Worm (Caenorhabditis elegans) whole organism, late embryonic: Measurements from ENCODE around the gene C26B2.8.

ENCODE experiments used
- C38D4.7 ChIP-seq: fragments of 200-800 bp; sonication (Bioruptor generic); optimal IDR thresholded peaks from 2 replicates; lab custom pipeline; 2018; ENCODE audit warnings: mild to moderate bottlenecking, missing genetic modification characterization, moderate library complexity, missing compliant biosample characterization
- K02D7.2 ChIP-seq: sonication (generic microtip); optimal IDR thresholded peaks from 2 replicates; lab custom pipeline; 2017; ENCODE audit warnings: mild to moderate bottlenecking, missing genetic modification characterization, missing compliant biosample characterization
- K09A11.1 ChIP-seq: sonication (generic microtip); optimal IDR thresholded peaks from 2 replicates; lab custom pipeline; 2017; ENCODE audit warnings: antibody characterized with exemption, mild to moderate bottlenecking, missing genetic modification characterization, missing compliant biosample characterization; ENCODE audit not compliant: insufficient read depth
- Y22D7AL.16 ChIP-seq: sonication (generic microtip); optimal IDR thresholded peaks from 2 replicates; lab custom pipeline; 2016; ENCODE audit warnings: missing genetic modification characterization, missing compliant biosample characterization
- ahr-1 ChIP-seq: sonication (generic microtip); optimal IDR thresholded peaks from 2 replicates; lab custom pipeline; 2016; ENCODE audit warnings: missing genetic modification characterization, missing compliant biosample characterization
- ceh-19 ChIP-seq: fragments of 200-800 bp; sonication (Bioruptor generic); optimal IDR thresholded peaks from 2 replicates; lab custom pipeline; 2018; ENCODE audit warnings: mild to moderate bottlenecking, missing genetic modification characterization, missing compliant biosample characterization
- ceh-2 ChIP-seq: sonication (generic microtip); optimal IDR thresholded peaks from 2 replicates; lab custom pipeline; 2016; ENCODE audit warnings: missing genotype, missing genetic modification characterization, missing compliant biosample characterization
- ceh-22 ChIP-seq: sonication (generic microtip); optimal IDR thresholded peaks from 2 replicates; lab custom pipeline; 2017; ENCODE audit warnings: missing biosample characterization, missing genetic modification characterization
- ceh-34 ChIP-seq: sonication (generic microtip); optimal IDR thresholded peaks from 2 replicates; lab custom pipeline; 2016; ENCODE audit warnings: mild to moderate bottlenecking, missing genetic modification characterization, missing compliant biosample characterization
- ceh-45 ChIP-seq: fragments of 200-800 bp; sonication (Bioruptor generic); IDR thresholded peaks from 2 replicates; pipeline ENCODE4 v1.3.6; 2022; ENCODE audit warnings: missing genetic modification reagents, missing genetic modification characterization, missing compliant biosample characterization
- ceh-48 ChIP-seq: sonication (generic microtip); optimal IDR thresholded peaks from 2 replicates; lab custom pipeline; 2016; ENCODE audit warnings: missing genetic modification characterization, inconsistent platforms, missing compliant biosample characterization
- ceh-6 ChIP-seq: fragments of 200-800 bp; sonication (Bioruptor generic); optimal IDR thresholded peaks from 2 replicates; lab custom pipeline; 2018; ENCODE audit warnings: mild to moderate bottlenecking, missing genetic modification characterization, missing compliant biosample characterization
- ceh-9 ChIP-seq: sonication (generic microtip); optimal IDR thresholded peaks from 2 replicates; lab custom pipeline; 2016; ENCODE audit warnings: mild to moderate bottlenecking, missing genetic modification characterization, inconsistent platforms, missing compliant biosample characterization
- dmd-4 ChIP-seq: sonication (generic microtip); optimal IDR thresholded peaks from 2 replicates; lab custom pipeline; 2016; ENCODE audit warnings: borderline replicate concordance, missing genetic modification characterization, missing compliant biosample characterization
- elt-2 ChIP-seq: sonication (generic microtip); optimal IDR thresholded peaks from 2 replicates; lab custom pipeline; 2016; ENCODE audit warnings: missing genetic modification reagents, missing genetic modification characterization, missing compliant biosample characterization
- elt-4 ChIP-seq: sonication (generic microtip); optimal IDR thresholded peaks from 2 replicates; lab custom pipeline; 2016; ENCODE audit warnings: missing genetic modification characterization, missing compliant biosample characterization
- fkh-6 ChIP-seq: sonication (generic microtip); optimal IDR thresholded peaks from 2 replicates; lab custom pipeline; 2016; ENCODE audit warnings: missing genetic modification characterization, missing compliant biosample characterization
- hlh-13 ChIP-seq: fragments of 200-800 bp; sonication (Bioruptor generic); optimal IDR thresholded peaks from 2 replicates; lab custom pipeline; 2018; ENCODE audit warnings: mild to moderate bottlenecking, missing genetic modification characterization, missing compliant biosample characterization
- hlh-30 ChIP-seq: sonication (generic microtip); optimal IDR thresholded peaks from 2 replicates; lab custom pipeline; 2017; ENCODE audit warnings: antibody characterized with exemption, missing genetic modification characterization, missing compliant biosample characterization; ENCODE audit not compliant: insufficient read depth
- lim-6 ChIP-seq: sonication (generic microtip); optimal IDR thresholded peaks from 2 replicates; lab custom pipeline; 2016; ENCODE audit warnings: missing genetic modification characterization, missing compliant biosample characterization
- madf-2 ChIP-seq: sonication (generic microtip); optimal IDR thresholded peaks from 2 replicates; lab custom pipeline; 2017; ENCODE audit warnings: missing genetic modification characterization, missing compliant biosample characterization
- mec-3 ChIP-seq: sonication (generic microtip); optimal IDR thresholded peaks from 2 replicates; lab custom pipeline; 2016; ENCODE audit warnings: borderline replicate concordance, missing genetic modification characterization, missing compliant biosample characterization
- nfya-1 ChIP-seq: sonication (generic microtip); optimal IDR thresholded peaks from 2 replicates; lab custom pipeline; 2017; ENCODE audit warnings: missing genetic modification characterization, mild to moderate bottlenecking, missing compliant biosample characterization, antibody characterized with exemption, moderate library complexity
- npax-4 ChIP-seq: sonication (generic microtip); optimal IDR thresholded peaks from 2 replicates; lab custom pipeline; 2016; ENCODE audit warnings: missing genetic modification characterization, missing compliant biosample characterization
- pag-3 ChIP-seq: sonication (generic microtip); optimal IDR thresholded peaks from 2 replicates; lab custom pipeline; 2016; ENCODE audit warnings: missing compliant biosample characterization, missing genetic modification characterization, borderline replicate concordance
- pat-9 ChIP-seq: fragments of 200-800 bp; sonication (Bioruptor generic); optimal IDR thresholded peaks from 2 replicates; lab custom pipeline; 2018; ENCODE audit warnings: mild to moderate bottlenecking, missing genetic modification characterization, moderate library complexity, missing compliant biosample characterization
- pha-2 ChIP-seq: sonication (generic microtip); optimal IDR thresholded peaks from 2 replicates; lab custom pipeline; 2017; ENCODE audit warnings: mild to moderate bottlenecking, missing genetic modification characterization, missing compliant biosample characterization
- pqm-1 ChIP-seq: sonication (generic microtip); optimal IDR thresholded peaks from 2 replicates; lab custom pipeline; 2016; ENCODE audit warnings: missing genetic modification characterization, missing compliant biosample characterization
- ref-2 ChIP-seq: sonication (generic microtip); optimal IDR thresholded peaks from 2 replicates; lab custom pipeline; 2016; ENCODE audit warnings: missing genetic modification characterization, missing compliant biosample characterization
- rnt-1 ChIP-seq: sonication (generic microtip); optimal IDR thresholded peaks from 2 replicates; lab custom pipeline; 2016; ENCODE audit warnings: missing genetic modification characterization, missing compliant biosample characterization
- sdc-2 ChIP-seq: sonication (generic microtip); optimal IDR thresholded peaks from 2 replicates; lab custom pipeline; 2016; ENCODE audit warnings: missing genotype, missing genetic modification characterization, missing compliant biosample characterization
- sox-2 ChIP-seq: fragments of 200-800 bp; sonication (Bioruptor generic); IDR thresholded peaks from 2 replicates; pipeline ENCODE4 v1.3.6; 2022; ENCODE audit warnings: missing genetic modification reagents, missing genetic modification characterization, missing compliant biosample characterization
- syd-9 ChIP-seq: sonication (generic microtip); optimal IDR thresholded peaks from 2 replicates; lab custom pipeline; 2016; ENCODE audit warnings: mild to moderate bottlenecking, missing genetic modification characterization, moderate library complexity, missing compliant biosample characterization
- tbx-2 ChIP-seq: sonication (generic microtip); optimal IDR thresholded peaks from 2 replicates; lab custom pipeline; 2016; ENCODE audit warnings: missing genetic modification characterization, missing compliant biosample characterization
- tbx-7 ChIP-seq: sonication (generic microtip); optimal IDR thresholded peaks from 2 replicates; lab custom pipeline; 2016; ENCODE audit warnings: missing genotype, missing genetic modification characterization, missing compliant biosample characterization
- unc-3 ChIP-seq, 2 experiments: fragments of 200-800 bp in 1 of 2; sonication (Bioruptor generic) in 1 of 2; sonication (generic microtip) in 1 of 2; conservative IDR thresholded peaks in 1 of 2; optimal IDR thresholded peaks in 1 of 2; 2 replicates each; pipeline versions ENCODE4 v1.3.6 to Lab custom; 2016 to 2022; ENCODE audit warnings: missing compliant biosample characterization in 2 of 2, missing genetic modification characterization in 2 of 2, missing genetic modification reagents in 1 of 2
- unc-42 ChIP-seq: sonication (generic microtip); optimal IDR thresholded peaks from 2 replicates; lab custom pipeline; 2016; ENCODE audit warnings: missing genotype, missing genetic modification characterization, missing compliant biosample characterization

The C26B2.8 gene

DNA sequence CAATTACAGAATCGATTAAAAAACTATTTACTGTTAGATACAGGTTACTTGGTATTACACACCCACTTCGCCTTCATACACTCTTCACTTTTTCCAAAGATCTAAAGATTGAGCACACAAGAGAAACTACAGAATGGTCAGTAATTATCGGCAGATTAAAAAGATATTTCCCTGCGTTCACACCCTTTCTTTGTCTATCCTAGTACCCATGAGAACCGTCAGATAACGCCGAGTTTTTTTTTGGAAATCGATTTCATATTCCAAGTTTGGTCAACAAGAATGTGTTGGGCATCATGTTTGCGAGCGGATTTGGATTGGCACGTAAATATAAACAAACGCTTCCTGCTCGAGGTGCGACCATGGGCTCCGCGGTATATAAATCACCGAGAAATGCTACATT, at the start of gene C26B2.8:
TSS of gene C26B2.8 (plus strand) at position 301 of the 400 bp plus-strand sequence.
- TF ChIP-seq tbx-2 (tag; lab: Kevin White, UChicago) (no peak), rnt-1 (tag; lab: Kevin White, UChicago) (no peak), mec-3 (no peak), ceh-2 (tag; lab: Kevin White, UChicago) (no peak), Y22D7AL.16 (tag; lab: Kevin White, UChicago) (no peak), npax-4 (tag; lab: Kevin White, UChicago) (no peak)

ce11 chrIV:7967006-7967405, 46.9 kb upstream of the C26B2.8 start, which contains the start of gene F57H12.5:
Gene F57H12.5 (plus strand): TSS chrIV:7967306.
- TF ChIP-seq ceh-22 (tag; lab: Kevin White, UChicago) (no peak), fkh-6 (no peak), tbx-7 (tag; lab: Kevin White, UChicago) (no peak), ceh-45 (GFP tag; lab: Robert Waterston, UW) (no peak), ceh-9 (tag; lab: Kevin White, UChicago) (no peak), sox-2 (GFP tag; lab: Robert Waterston, UW) (no peak), dmd-4 (tag; lab: Kevin White, UChicago) (no peak), syd-9 (no peak), ceh-19 (GFP tag; lab: Kevin White, UChicago) (no peak), pha-2 (no peak), madf-2 (tag; lab: Kevin White, UChicago) (no peak), pat-9 (tag; lab: Kevin White, UChicago) (no peak), ref-2 (tag; lab: Kevin White, UChicago) (no peak), sdc-2 (tag; lab: Kevin White, UChicago) (no peak), pqm-1 (no peak)

DNA sequence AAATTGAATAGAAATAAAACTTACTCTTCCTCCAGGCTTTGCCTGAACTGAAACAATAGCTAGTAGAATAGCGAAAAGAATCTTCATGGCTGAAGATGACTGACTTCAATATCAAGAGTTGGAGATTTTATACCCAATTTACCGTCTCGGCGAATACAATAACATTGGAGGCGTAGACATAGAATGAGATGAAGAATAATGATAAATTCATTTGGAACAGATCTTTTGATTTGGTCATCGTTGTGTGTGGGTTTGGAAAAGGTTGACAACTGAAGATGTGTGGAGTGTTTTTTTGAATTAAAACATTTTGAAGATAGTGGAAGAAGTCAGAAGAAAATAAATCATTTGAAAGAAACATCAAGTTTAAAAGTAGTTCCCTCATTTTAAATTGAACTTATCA, 37.7 kb upstream of the C26B2.8 start, which contains the start of gene F57H12.6:
TSS of gene F57H12.6 (minus strand) at position 101 of the 400 bp plus-strand sequence.
- TF ChIP-seq K02D7.2 (tag; lab: Kevin White, UChicago) (no peak), elt-2 (tag; lab: Kevin White, UChicago) (no peak), sdc-2 (tag; lab: Kevin White, UChicago) (no peak), hlh-13 (GFP tag; lab: Kevin White, UChicago) (no peak), lim-6 (tag; lab: Kevin White, UChicago) (no peak), ahr-1 (no peak), dmd-4 (tag; lab: Kevin White, UChicago) (no peak), ceh-34 (tag; lab: Kevin White, UChicago) (no peak), tbx-7 (tag; lab: Kevin White, UChicago) (no peak)
- TF ChIP-seq, all 69 proteins: peak for 0

DNA sequence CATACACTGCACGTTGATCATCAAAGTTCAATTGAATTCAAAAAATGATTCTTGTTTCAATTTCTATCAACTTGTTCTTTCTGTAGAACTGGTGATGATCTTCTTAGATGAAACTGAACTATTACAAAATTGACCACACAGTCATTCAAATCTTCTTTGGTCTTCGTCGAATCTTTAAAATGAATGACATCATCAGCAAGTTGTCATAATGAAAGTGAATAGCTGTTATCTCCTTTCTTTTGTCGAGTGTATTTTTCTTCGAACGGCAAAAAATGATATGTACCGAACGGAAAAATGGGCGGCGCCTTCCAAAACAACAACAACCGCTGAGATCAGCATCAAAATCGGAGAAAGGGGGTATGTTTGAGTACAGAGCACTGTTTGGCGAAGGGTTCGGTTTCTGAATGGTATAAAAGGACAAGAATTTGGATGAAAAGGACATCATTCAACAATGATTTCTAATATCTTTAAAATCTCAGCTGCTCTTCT, 36.5 kb upstream of the C26B2.8 start, which contains the start of gene ora-1:
TSS of gene ora-1 (plus strand) at position 439 of the 489 bp plus-strand sequence.
- TF ChIP-seq ceh-6 (GFP tag; lab: Kevin White, UChicago): no peak
- TF ChIP-seq pag-3 (tag; lab: Kevin White, UChicago): no peak
- TF ChIP-seq lim-6 (tag; lab: Kevin White, UChicago): no peak
- TF ChIP-seq unc-3 (GFP tag; conservative IDR thresholded peaks at IDR 0.05; lab: Robert Waterston, UW): no peak
- no peak for TF ChIP-seq unc-3 (tag; optimal IDR thresholded peaks at IDR 0.05; lab: Kevin White, UChicago)

ce11 chrIV:7979588-7979987, 34.4 kb upstream of the C26B2.8 start, which contains the start of gene unc-24:
Gene unc-24 (plus strand): TSS chrIV:7979870.
- TF ChIP-seq ceh-48 (tag; lab: Kevin White, UChicago) (peak; percentile 56), unc-42 (tag; lab: Kevin White, UChicago) (peak; percentile 95), C38D4.7 (no peak), elt-4 (tag; lab: Kevin White, UChicago) (no peak), fkh-6 (no peak), K09A11.1 (tag; lab: Kevin White, UChicago) (no peak), nfya-1 (peak; percentile 64), hlh-30 (no peak)
